Fruit fly (Drosophila melanogaster) whole organism, embryonic: ENCODE measurements around the gene CG42541.

Experiments used
- Atf6 ChIP-seq: fragments of 200-800 bp; sonication (Bioruptor generic); IDR thresholded peaks from 2 replicates; pipeline ENCODE4 v1.3.6; 2022; ENCODE audit warnings: missing biosample characterization, missing genetic modification characterization
- Blimp-1 ChIP-seq: fragments of 200-800 bp; sonication (Bioruptor generic); optimal IDR thresholded peaks from 3 replicates; lab custom pipeline; 2018; ENCODE audit warnings: missing biosample characterization, missing genetic modification characterization, mild to moderate bottlenecking, moderate library complexity, missing genetic modification reagents
- CG11093 ChIP-seq: fragments of 200-800 bp; sonication (Bioruptor generic); IDR thresholded peaks from 3 replicates; pipeline ENCODE4 v1.3.6; 2022; ENCODE audit warnings: missing biosample characterization, missing genetic modification characterization
- CG12071 ChIP-seq: fragments of 200-800 bp; sonication (Bioruptor generic); optimal IDR thresholded peaks from 3 replicates; lab custom pipeline; 2018; ENCODE audit warnings: missing biosample characterization, mild to moderate bottlenecking, missing genetic modification characterization
- CG13296 ChIP-seq: fragments of 200-800 bp; sonication (Bioruptor generic); optimal IDR thresholded peaks from 3 replicates; lab custom pipeline; 2018; ENCODE audit warnings: missing biosample characterization, mild to moderate bottlenecking, missing genetic modification characterization
- CG15073 ChIP-seq: fragments of 200-800 bp; sonication (Bioruptor generic); optimal IDR thresholded peaks from 2 replicates; lab custom pipeline; 2016; ENCODE audit warnings: missing biosample characterization, missing genetic modification characterization
- CG31388 ChIP-seq: fragments of 200-800 bp; sonication (Bioruptor generic); optimal IDR thresholded peaks from 2 replicates; lab custom pipeline; 2016; ENCODE audit warnings: missing biosample characterization, missing genetic modification characterization
- CG3407 ChIP-seq: fragments of 200-800 bp; sonication (Bioruptor generic); optimal IDR thresholded peaks from 2 replicates; lab custom pipeline; 2018; ENCODE audit warnings: missing biosample characterization, mild to moderate bottlenecking, missing genetic modification characterization
- CG34376 ChIP-seq: fragments of 200-800 bp; sonication (Bioruptor generic); optimal IDR thresholded peaks from 2 replicates; lab custom pipeline; 2018; ENCODE audit warnings: missing biosample characterization, mild to moderate bottlenecking, missing genetic modification characterization
- CG6254 ChIP-seq: fragments of 200-800 bp; sonication (Bioruptor generic); optimal IDR thresholded peaks from 3 replicates; lab custom pipeline; 2017; ENCODE audit warnings: mild to moderate bottlenecking, missing biosample characterization, missing genetic modification reagents, missing genetic modification characterization
- CG6272 ChIP-seq: fragments of 200-800 bp; sonication (Bioruptor generic); IDR thresholded peaks from 2 replicates; pipeline ENCODE4 v1.3.6; 2022; ENCODE audit warnings: missing biosample characterization, missing genetic modification characterization
- CG7963 ChIP-seq: fragments of 200-800 bp; sonication (Bioruptor generic); IDR thresholded peaks from 3 replicates; pipeline ENCODE4 v1.3.6; 2022; ENCODE audit warnings: missing biosample characterization, missing genetic modification characterization; ENCODE audit not compliant: partially characterized antibody
- CG8281 ChIP-seq: fragments of 200-800 bp; sonication (Bioruptor generic); optimal IDR thresholded peaks from 2 replicates; lab custom pipeline; 2018; ENCODE audit warnings: missing biosample characterization, mild to moderate bottlenecking, missing genetic modification characterization, moderate library complexity
- CG8765 ChIP-seq: fragments of 200-800 bp; sonication (Bioruptor generic); IDR thresholded peaks from 2 replicates; pipeline ENCODE4 v1.3.6; 2022; ENCODE audit warnings: missing biosample characterization, missing genetic modification characterization
- CG9437 ChIP-seq: fragments of 200-800 bp; sonication (Bioruptor generic); optimal IDR thresholded peaks from 2 replicates; lab custom pipeline; 2018; ENCODE audit warnings: missing biosample characterization, mild to moderate bottlenecking, missing genetic modification characterization
- Dll ChIP-seq: fragments of 200-800 bp; sonication (Bioruptor generic); IDR thresholded peaks from 4 replicates; pipeline ENCODE4 v1.3.6; 2022; ENCODE audit warnings: missing biosample characterization, missing genetic modification characterization; ENCODE audit not compliant: partially characterized antibody
- Eip74EF ChIP-seq, 2 experiments: fragments of 200-800 bp in 1 of 2; fragments of >200 bp in 1 of 2; sonication (Bioruptor generic) in 1 of 2; optimal IDR thresholded peaks; 2 replicates each; lab custom pipeline; 2017 to 2019; ENCODE audit warnings: missing biosample characterization in 2 of 2, missing genetic modification characterization in 2 of 2, mild to moderate bottlenecking in 1 of 2, moderate library complexity in 1 of 2
- Ets97D ChIP-seq: fragments of 200-800 bp; sonication (Bioruptor generic); optimal IDR thresholded peaks from 3 replicates; lab custom pipeline; 2016; ENCODE audit warnings: missing biosample characterization, missing genetic modification characterization
- Fer1 ChIP-seq: fragments of 200-800 bp; sonication (Bioruptor generic); optimal IDR thresholded peaks from 2 replicates; lab custom pipeline; 2017; ENCODE audit warnings: missing biosample characterization, mild to moderate bottlenecking, missing genetic modification characterization
- Fer2 ChIP-seq: fragments of 200-800 bp; sonication (Bioruptor generic); optimal IDR thresholded peaks from 2 replicates; lab custom pipeline; 2018; ENCODE audit warnings: missing biosample characterization, mild to moderate bottlenecking, missing genetic modification characterization, moderate library complexity
- Hey ChIP-seq: fragments of 200-800 bp; sonication (Bioruptor generic); optimal IDR thresholded peaks from 3 replicates; lab custom pipeline; 2018; ENCODE audit warnings: missing biosample characterization, mild to moderate bottlenecking, missing genetic modification characterization
- Hr3 ChIP-seq: fragments of 200-800 bp; sonication (Bioruptor generic); optimal IDR thresholded peaks from 3 replicates; lab custom pipeline; 2016; ENCODE audit warnings: missing biosample characterization, missing genetic modification characterization
- Hr78 ChIP-seq, 2 experiments: fragments of 200-800 bp in 1 of 2; fragments of >200 bp in 1 of 2; sonication (Bioruptor generic) in 1 of 2; optimal IDR thresholded peaks; 2 replicates each; lab custom pipeline; 2017 to 2019; ENCODE audit warnings: missing biosample characterization in 2 of 2, missing genetic modification characterization in 2 of 2, mild to moderate bottlenecking in 1 of 2, moderate library complexity in 1 of 2
- MTF-1 ChIP-seq: fragments of 200-800 bp; sonication (Bioruptor generic); optimal IDR thresholded peaks from 2 replicates; lab custom pipeline; 2018; ENCODE audit warnings: missing biosample characterization, mild to moderate bottlenecking, missing genetic modification characterization, borderline replicate concordance
- Med ChIP-seq: fragments of 200-800 bp; sonication (Bioruptor generic); peaks from one replicate; lab custom pipeline; 2016; ENCODE audit warnings: missing biosample characterization, missing genetic modification characterization, mild to moderate bottlenecking, inconsistent platforms, moderate library complexity
- Myb ChIP-seq: fragments of 200-800 bp; sonication (Bioruptor generic); optimal IDR thresholded peaks from 2 replicates; lab custom pipeline; 2016; ENCODE audit warnings: missing biosample characterization, missing genetic modification characterization
- Nf-YB ChIP-seq: fragments of 200-800 bp; sonication (Bioruptor generic); optimal IDR thresholded peaks from 3 replicates; lab custom pipeline; 2019; ENCODE audit warnings: missing biosample characterization, mild to moderate bottlenecking, missing genetic modification characterization, moderate library complexity
- Optix ChIP-seq: fragments of 200-800 bp; sonication (Bioruptor generic); IDR thresholded peaks from 3 replicates; pipeline ENCODE4 v1.3.6; 2022; ENCODE audit warnings: missing biosample characterization, missing genetic modification characterization
- ato ChIP-seq: fragments of 200-800 bp; sonication (Bioruptor generic); IDR thresholded peaks from 2 replicates; pipeline ENCODE4 v1.3.6; 2022; ENCODE audit warnings: missing biosample characterization, missing genetic modification characterization; ENCODE audit not compliant: partially characterized antibody
- bbx ChIP-seq: fragments of 200-800 bp; sonication (Bioruptor generic); IDR thresholded peaks from 2 replicates; pipeline ENCODE4 v1.3.6; 2022; ENCODE audit warnings: missing biosample characterization, missing genetic modification characterization; ENCODE audit not compliant: partially characterized antibody
- bowl ChIP-seq: fragments of 200-800 bp; sonication (Bioruptor generic); IDR thresholded peaks from 2 replicates; pipeline ENCODE4 v1.3.6; 2022; ENCODE audit warnings: missing biosample characterization, missing genetic modification characterization
- cato ChIP-seq: fragments of 200-800 bp; sonication (Bioruptor generic); optimal IDR thresholded peaks from 2 replicates; lab custom pipeline; 2016; ENCODE audit warnings: missing biosample characterization, missing genetic modification characterization, borderline replicate concordance
- caup ChIP-seq: fragments of 200-800 bp; sonication (Bioruptor generic); optimal IDR thresholded peaks from 3 replicates; lab custom pipeline; 2017; ENCODE audit warnings: missing biosample characterization, mild to moderate bottlenecking, missing genetic modification characterization, moderate library complexity; ENCODE audit not compliant: severe bottlenecking
- croc ChIP-seq: fragments of 200-800 bp; sonication (Bioruptor generic); conservative IDR thresholded peaks from 3 replicates; pipeline ENCODE4 v1.3.6; 2022; ENCODE audit warnings: missing biosample characterization, missing genetic modification characterization
- crol ChIP-seq: fragments of 200-800 bp; sonication (Bioruptor generic); IDR thresholded peaks from 2 replicates; pipeline ENCODE4 v1.3.6; 2022; ENCODE audit warnings: missing biosample characterization, missing genetic modification characterization
- dmrt99B ChIP-seq: fragments of 200-800 bp; sonication (Bioruptor generic); optimal IDR thresholded peaks from 2 replicates; lab custom pipeline; 2018; ENCODE audit warnings: missing biosample characterization, mild to moderate bottlenecking, missing genetic modification characterization, moderate library complexity
- en ChIP-seq: fragments of 200-800 bp; sonication (Bioruptor generic); optimal IDR thresholded peaks from 2 replicates; lab custom pipeline; 2016; ENCODE audit warnings: missing biosample characterization, missing genetic modification characterization
- ewg ChIP-seq: fragments of 200-800 bp; sonication (Bioruptor generic); optimal IDR thresholded peaks from 3 replicates; lab custom pipeline; 2017; ENCODE audit warnings: mild to moderate bottlenecking, missing biosample characterization, missing genetic modification reagents, missing genetic modification characterization
- grn ChIP-seq: fragments of 200-800 bp; sonication (Bioruptor generic); optimal IDR thresholded peaks from 3 replicates; lab custom pipeline; 2017; ENCODE audit warnings: missing biosample characterization, missing genetic modification characterization
- hth ChIP-seq: fragments of >200 bp; optimal IDR thresholded peaks from 2 replicates; lab custom pipeline; 2017; ENCODE audit warnings: inconsistent platforms
- ind ChIP-seq: fragments of 200-800 bp; sonication (Bioruptor generic); optimal IDR thresholded peaks from 3 replicates; lab custom pipeline; 2016; ENCODE audit warnings: missing biosample characterization, missing genetic modification characterization
- insv ChIP-seq, 2 experiments: fragments of 200-800 bp; sonication (Bioruptor generic); optimal IDR thresholded peaks; 3 replicates each; lab custom pipeline; 2016 to 2018; ENCODE audit warnings: missing biosample characterization in 2 of 2, missing genetic modification characterization in 2 of 2
- p53 ChIP-seq: fragments of 200-800 bp; sonication (Bioruptor generic); optimal IDR thresholded peaks from 2 replicates; lab custom pipeline; 2016; ENCODE audit warnings: missing biosample characterization, missing genetic modification characterization
- pros ChIP-seq: fragments of 200-800 bp; sonication (Bioruptor generic); optimal IDR thresholded peaks from 3 replicates; lab custom pipeline; 2019; ENCODE audit warnings: missing biosample characterization, mild to moderate bottlenecking, missing genetic modification characterization, moderate library complexity
- repo ChIP-seq: fragments of 200-800 bp; sonication (Bioruptor generic); optimal IDR thresholded peaks from 2 replicates; lab custom pipeline; 2016; ENCODE audit warnings: missing biosample characterization, missing genetic modification characterization
- sug ChIP-seq: fragments of 200-800 bp; optimal IDR thresholded peaks from 2 replicates; lab custom pipeline; 2019; ENCODE audit warnings: missing biosample characterization, mild to moderate bottlenecking, missing genetic modification characterization, moderate library complexity
- tna ChIP-seq: fragments of 200-800 bp; sonication (Bioruptor generic); IDR thresholded peaks from 2 replicates; pipeline ENCODE4 v1.3.6; 2022; ENCODE audit warnings: missing biosample characterization, missing genetic modification characterization; ENCODE audit not compliant: partially characterized antibody
- zfh2 ChIP-seq: fragments of 200-800 bp; sonication (Bioruptor generic); optimal IDR thresholded peaks from 2 replicates; lab custom pipeline; 2016; ENCODE audit warnings: missing biosample characterization, missing genetic modification characterization

Gene CG42541

DNA sequence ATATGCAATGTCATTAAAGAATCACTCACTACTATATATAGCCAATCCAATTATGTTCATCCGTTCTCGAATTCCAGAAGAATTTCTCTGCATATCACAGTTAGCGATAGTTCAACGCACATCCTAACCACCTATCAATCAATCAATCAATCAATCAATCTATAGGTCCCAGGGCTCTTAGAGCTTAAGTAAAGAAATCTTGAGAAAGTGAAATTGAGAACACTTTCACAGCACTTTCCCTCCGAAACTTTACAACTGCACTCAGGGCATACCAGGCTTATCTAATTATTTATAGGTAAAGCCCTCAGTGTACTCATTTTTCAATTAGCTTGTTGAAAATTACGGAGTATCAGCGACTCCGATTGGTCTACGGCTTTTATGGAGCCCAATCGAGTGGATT, 55.9 kb downstream of the CG42541 start:
- TF ChIP-seq Optix (GFP tag; lab: Robert Waterston, UW) (no peak), Fer2 (tag; lab: Kevin White, UChicago) (no peak), zfh2 (GFP tag; lab: Kevin White, UChicago) (no peak), CG15073 (GFP tag; lab: Kevin White, UChicago) (no peak), ewg (no peak), ato (GFP tag; lab: Robert Waterston, UW) (no peak), hth (lab: Kevin White, UChicago) (no peak), en (GFP tag; lab: Kevin White, UChicago) (no peak), dmrt99B (tag; lab: Kevin White, UChicago) (no peak), CG9437 (GFP tag; lab: Kevin White, UChicago) (no peak), Ets97D (GFP tag; lab: Kevin White, UChicago) (no peak), tna (GFP tag; lab: Robert Waterston, UW) (no peak), cato (GFP tag; lab: Kevin White, UChicago) (no peak), CG8281 (tag; lab: Kevin White, UChicago) (peak; percentile 63), Blimp-1 (GFP tag; lab: Kevin White, UChicago) (peak; percentile 63)

DNA sequence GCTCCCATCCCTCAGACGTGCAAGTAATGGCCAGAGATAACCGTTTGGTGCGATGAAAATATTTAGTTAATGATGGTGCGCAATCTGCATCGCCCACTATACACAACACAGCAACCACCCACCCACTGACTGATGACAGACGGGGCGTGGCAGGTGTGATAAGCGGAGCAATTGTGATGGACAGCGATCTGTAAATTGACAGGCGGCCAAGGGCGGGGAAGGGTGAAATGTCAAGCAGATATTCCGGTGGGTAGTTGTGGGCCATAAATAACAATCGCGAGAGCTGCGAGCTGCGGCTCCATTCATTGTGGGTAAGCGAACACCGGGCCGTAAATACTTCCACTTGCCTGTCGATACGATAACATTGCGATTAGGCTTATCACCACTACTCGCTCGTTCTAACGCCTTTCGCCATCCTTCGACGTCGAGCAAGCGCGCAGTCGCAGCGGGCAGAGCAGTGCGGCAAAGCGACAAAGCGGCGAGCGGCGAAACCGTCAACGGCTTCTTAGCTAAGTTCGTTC, 58.4 kb downstream of the CG42541 start, which contains the start of gene yin:
Gene yin (minus strand): TSS at position 51 of the 521 bp plus-strand sequence.
- TF ChIP-seq bowl (GFP tag; lab: Robert Waterston, UW) (peak; percentile 17; the same call in 1 of the 2 replicates), grn (peak; percentile 53), repo (no peak), Eip74EF (GFP tag; optimal IDR thresholded peaks at IDR 0.05; lab: Kevin White, UChicago) (no peak), Fer1 (GFP tag; lab: Kevin White, UChicago) (no peak), CG12071 (GFP tag; lab: Kevin White, UChicago) (no peak), Med (GFP tag; lab: Kevin White, UChicago) (peak; percentile 76), insv (GFP tag; optimal IDR thresholded peaks at IDR 0.05; lab: Kevin White, UChicago) (no peak), Atf6 (GFP tag; lab: Robert Waterston, UW) (0 out of 2 replicates have a peak, but pooled peaks have one; percentile 21), croc (no peak), CG8765 (no peak), pros (GFP tag; lab: Kevin White, UChicago) (no peak), CG7963 (GFP tag; lab: Robert Waterston, UW) (no peak), CG31388 (GFP tag; lab: Kevin White, UChicago) (no peak), Dll (no peak), MTF-1 (GFP tag; lab: Kevin White, UChicago) (no peak), Nf-YB (GFP tag; lab: Kevin White, UChicago) (no peak), Hr78 (GFP tag; optimal IDR thresholded peaks at IDR 0.05; lab: Kevin White, UChicago) (peak in 1 of 2 experiments; percentile 65), CG6272 (no peak), CG13296 (GFP tag; lab: Kevin White, UChicago) (no peak), Hey (tag; lab: Kevin White, UChicago) (peak; percentile 15), CG6254 (no peak), ind (no peak), CG11093 (no peak), Myb (GFP tag; lab: Kevin White, UChicago) (no peak), caup (GFP tag; lab: Kevin White, UChicago) (no peak), p53 (no peak), Hr3 (GFP tag; lab: Kevin White, UChicago) (no peak), bbx (GFP tag; lab: Robert Waterston, UW) (peak; percentile 34; the same call in 1 of the 2 replicates), crol (GFP tag; lab: Robert Waterston, UW) (peak; percentile 58; the same call in 1 of the 2 replicates), CG34376 (peak; percentile 75), CG3407 (no peak), sug (tag; lab: Kevin White, UChicago) (peak; percentile 50)
